Worm (Caenorhabditis elegans) whole organism, late embryonic: ENCODE data around the gene uroc-1.

ENCODE experiments used
- eyg-1 ChIP-seq: sonication (generic microtip); optimal IDR thresholded peaks from 2 replicates; lab custom pipeline; 2016; ENCODE audit warnings: missing genotype, missing genetic modification characterization, missing compliant biosample characterization
- fkh-10 ChIP-seq: fragments of 150-350 bp; optimal IDR thresholded peaks from 2 replicates; lab custom pipeline; 2014; ENCODE audit warnings: missing biosample characterization, missing genetic modification reagents, missing genetic modification characterization
- rnt-1 ChIP-seq: sonication (generic microtip); optimal IDR thresholded peaks from 2 replicates; lab custom pipeline; 2016; ENCODE audit warnings: missing genetic modification characterization, missing compliant biosample characterization
- unc-42 ChIP-seq: sonication (generic microtip); optimal IDR thresholded peaks from 2 replicates; lab custom pipeline; 2016; ENCODE audit warnings: missing genotype, missing genetic modification characterization, missing compliant biosample characterization

DNA sequence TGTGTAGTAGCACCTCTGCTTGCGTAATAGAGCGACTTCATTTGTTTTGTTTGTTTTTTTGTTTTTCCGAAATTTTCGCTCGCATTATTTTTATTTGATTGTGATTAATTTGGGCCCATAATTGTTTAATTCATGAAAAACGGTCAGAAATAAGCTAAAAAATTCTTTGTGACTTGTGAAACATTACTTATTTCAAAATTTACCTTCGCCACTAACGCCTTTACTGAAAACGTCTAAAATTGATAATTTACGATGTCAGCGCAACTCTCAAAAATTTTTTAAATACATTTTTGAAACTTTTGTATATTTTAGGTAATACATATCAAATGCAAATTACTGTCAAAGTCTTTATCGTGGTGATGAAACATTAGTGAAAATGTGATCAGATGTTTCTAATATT lies 18.4 kb upstream of the uroc-1 start:
- no peak for TF ChIP-seq fkh-10
- no peak for TF ChIP-seq rnt-1
- no peak for TF ChIP-seq eyg-1 (tag; lab: Kevin White, UChicago)
- no peak for TF ChIP-seq unc-42
